Worm (Caenorhabditis elegans) whole organism, L1 larva: ENCODE measurements around the gene rig-6.
"Not testable (repeated sequence)": the region's sequence is repeated elsewhere in the genome, so short reads cannot be mapped to it uniquely, and the experiment has no call there.

Source experiments
- F16B12.6 ChIP-seq: fragments of 150-350 bp; optimal IDR thresholded peaks from 2 replicates; lab custom pipeline; 2014; ENCODE audit warnings: missing biosample characterization, missing genetic modification characterization
- aha-1 ChIP-seq: fragments of 150-350 bp; optimal IDR thresholded peaks from 2 replicates; lab custom pipeline; 2014; ENCODE audit warnings: missing biosample characterization, missing genetic modification characterization
- alr-1 ChIP-seq: fragments of 200-800 bp; sonication (Bioruptor generic); optimal IDR thresholded peaks from 2 replicates; lab custom pipeline; 2018; ENCODE audit warnings: borderline replicate concordance, mild to moderate bottlenecking, missing genetic modification characterization, missing compliant biosample characterization
- aly-2 ChIP-seq: fragments of 150-350 bp; optimal IDR thresholded peaks from 2 replicates; lab custom pipeline; 2014; ENCODE audit warnings: missing biosample characterization, missing genetic modification characterization
- blmp-1 ChIP-seq: fragments of 150-350 bp; optimal IDR thresholded peaks from 2 replicates; lab custom pipeline; 2014; ENCODE audit warnings: missing biosample characterization, missing genetic modification characterization
- ceh-88 ChIP-seq: fragments of 200-800 bp; sonication (Bioruptor generic); IDR thresholded peaks from 2 replicates; pipeline ENCODE4 v1.3.6; 2022; ENCODE audit warnings: missing genetic modification characterization, missing compliant biosample characterization
- dpl-1 ChIP-seq, 3 experiments: fragments of 150-350 bp in 2 of 3; sonication (generic microtip) in 1 of 3; optimal IDR thresholded peaks; 2 replicates each; lab custom pipeline; 2014 to 2017; ENCODE audit warnings: missing biosample characterization in 3 of 3, missing genetic modification characterization in 3 of 3, missing genetic modification reagents in 3 of 3
- efl-1 ChIP-seq, 4 experiments: fragments of 150-350 bp; optimal IDR thresholded peaks in 3 of 4; peaks in 1 of 4; 1 replicate in 1 of 4; 2 replicates in 3 of 4; lab custom pipeline; 2014; ENCODE audit warnings: missing biosample characterization in 2 of 4, missing genetic modification characterization in 2 of 4, missing genetic modification reagents in 2 of 4
- elt-2 ChIP-seq: sonication (generic microtip); optimal IDR thresholded peaks from 2 replicates; lab custom pipeline; 2016; ENCODE audit warnings: missing genetic modification characterization, mild to moderate bottlenecking, inconsistent platforms, missing compliant biosample characterization, missing genetic modification reagents
- elt-3 ChIP-seq, 6 experiments: fragments of 150-350 bp in 1 of 6; sonication (generic microtip); optimal IDR thresholded peaks; 2 replicates each; lab custom pipeline; 2017 to 2018; ENCODE audit warnings: missing biosample characterization in 6 of 6, missing genetic modification characterization in 6 of 6, inconsistent platforms in 1 of 6
- hpl-2 ChIP-seq: fragments of 150-350 bp; optimal IDR thresholded peaks from 2 replicates; lab custom pipeline; 2014; ENCODE audit warnings: missing biosample characterization, missing genetic modification reagents, missing genetic modification characterization
- lin-14 ChIP-seq: fragments of 200-800 bp; sonication (Bioruptor generic); optimal IDR thresholded peaks from 2 replicates; lab custom pipeline; 2018; ENCODE audit warnings: mild to moderate bottlenecking, missing genetic modification characterization, moderate library complexity, missing compliant biosample characterization
- lin-15B ChIP-seq: fragments of 150-350 bp; sonication (generic microtip); optimal IDR thresholded peaks from 3 replicates; lab custom pipeline; 2014; ENCODE audit warnings: missing biosample characterization, missing genetic modification characterization
- lin-35 ChIP-seq, 2 experiments: fragments of 150-350 bp; optimal IDR thresholded peaks; 2 replicates each; lab custom pipeline; 2014; ENCODE audit warnings: missing biosample characterization in 2 of 2, missing genetic modification characterization in 2 of 2, missing genetic modification reagents in 2 of 2
- lin-39 ChIP-seq: fragments of 150-350 bp; optimal IDR thresholded peaks from 2 replicates; lab custom pipeline; 2014; ENCODE audit warnings: missing biosample characterization, missing genetic modification reagents, missing genetic modification characterization
- lir-3 ChIP-seq: sonication (generic microtip); optimal IDR thresholded peaks from 2 replicates; lab custom pipeline; 2016; ENCODE audit warnings: mild to moderate bottlenecking, missing genetic modification characterization, moderate library complexity, missing compliant biosample characterization; ENCODE audit not compliant: poor library complexity
- nhr-12 ChIP-seq: sonication (generic microtip); optimal IDR thresholded peaks from 2 replicates; lab custom pipeline; 2017; ENCODE audit warnings: missing biosample characterization, missing genetic modification characterization
- nhr-19 ChIP-seq: fragments of 200-800 bp; sonication (Bioruptor generic); conservative IDR thresholded peaks from 2 replicates; pipeline ENCODE4 v1.3.6; 2022; ENCODE audit warnings: missing genetic modification characterization, missing compliant biosample characterization
- nhr-20 ChIP-seq: sonication (generic microtip); optimal IDR thresholded peaks from 2 replicates; lab custom pipeline; 2016; ENCODE audit warnings: mild to moderate bottlenecking, missing genetic modification characterization, missing compliant biosample characterization
- nhr-237 ChIP-seq: fragments of 150-350 bp; optimal IDR thresholded peaks from 2 replicates; lab custom pipeline; 2014; ENCODE audit warnings: missing biosample characterization, missing genetic modification characterization
- nhr-71 ChIP-seq: sonication (generic microtip); optimal IDR thresholded peaks from 2 replicates; lab custom pipeline; 2016; ENCODE audit warnings: mild to moderate bottlenecking, missing genetic modification characterization, moderate library complexity, missing compliant biosample characterization
- nhr-90 ChIP-seq: sonication (generic microtip); optimal IDR thresholded peaks from 2 replicates; lab custom pipeline; 2016; ENCODE audit warnings: mild to moderate bottlenecking, missing genetic modification characterization, missing compliant biosample characterization; ENCODE audit not compliant: poor library complexity
- pqm-1 ChIP-seq: sonication (generic microtip); optimal IDR thresholded peaks from 3 replicates; lab custom pipeline; 2017; ENCODE audit warnings: missing biosample characterization, missing genetic modification characterization
- snu-23 ChIP-seq: sonication (generic microtip); optimal IDR thresholded peaks from 2 replicates; lab custom pipeline; 2016; ENCODE audit warnings: missing genetic modification characterization, missing compliant biosample characterization
- sox-4 ChIP-seq: sonication (generic microtip); optimal IDR thresholded peaks from 2 replicates; lab custom pipeline; 2016; ENCODE audit warnings: missing genetic modification characterization, missing compliant biosample characterization
- tbx-2 ChIP-seq: sonication (generic microtip); optimal IDR thresholded peaks from 2 replicates; lab custom pipeline; 2016; ENCODE audit warnings: missing genetic modification characterization, missing compliant biosample characterization
- unc-130 ChIP-seq: fragments of 150-350 bp; optimal IDR thresholded peaks from 2 replicates; lab custom pipeline; 2017; ENCODE audit warnings: missing biosample characterization, missing genetic modification characterization, inconsistent platforms
- vab-15 ChIP-seq: sonication (generic microtip); optimal IDR thresholded peaks from 2 replicates; lab custom pipeline; 2017; ENCODE audit warnings: missing genotype, mild to moderate bottlenecking, missing genetic modification characterization, missing compliant biosample characterization
- zag-1 ChIP-seq: fragments of 150-350 bp; optimal IDR thresholded peaks from 2 replicates; lab custom pipeline; 2014; ENCODE audit warnings: missing biosample characterization, missing genetic modification characterization
- ztf-11 ChIP-seq, 2 experiments: sonication (generic microtip); optimal IDR thresholded peaks; 2 replicates each; lab custom pipeline; 2016 to 2017; ENCODE audit warnings: missing genetic modification characterization in 2 of 2, missing biosample characterization in 1 of 2, missing compliant biosample characterization in 1 of 2

rig-6 gene

DNA sequence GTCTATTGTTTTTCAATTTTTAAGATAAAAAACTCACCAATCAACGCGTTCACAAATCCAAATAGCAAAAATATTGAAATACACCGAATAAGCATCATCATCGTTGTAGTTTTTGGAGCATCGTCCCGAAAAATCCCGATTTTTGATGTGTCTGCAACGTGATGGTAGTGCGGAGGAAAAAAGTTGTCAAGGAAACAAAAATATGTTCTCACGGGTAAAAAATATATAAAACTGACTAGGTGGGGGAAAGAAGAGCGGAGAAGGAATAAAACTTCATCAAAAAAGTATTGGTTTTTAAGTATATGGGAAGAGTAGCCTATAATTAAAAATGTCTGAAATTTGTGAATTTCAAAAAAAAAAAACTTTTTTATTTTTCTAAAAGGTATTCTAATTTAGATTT is at the start of gene rig-6:
TSS of gene rig-6 (minus strand) at position 101 of the 400 bp plus-strand sequence.
- TF ChIP-seq ztf-11 (tag; optimal IDR thresholded peaks at IDR 0.05; lab: Kevin White, UChicago) (no peak), nhr-90 (tag; lab: Kevin White, UChicago) (no peak), tbx-2 (tag; lab: Kevin White, UChicago) (no peak), lin-14 (no peak), blmp-1 (tag; lab: Kevin White, UChicago) (no peak), lin-15B (tag; lab: Kevin White, UChicago) (no peak), nhr-19 (GFP tag; lab: Robert Waterston, UW) (no peak), zag-1 (tag; lab: Kevin White, UChicago) (no peak), sox-4 (tag; lab: Kevin White, UChicago) (no peak), F16B12.6 (no peak), hpl-2 (GFP tag; lab: Kevin White, UChicago) (no peak), ceh-88 (GFP tag; lab: Robert Waterston, UW) (no peak)

DNA sequence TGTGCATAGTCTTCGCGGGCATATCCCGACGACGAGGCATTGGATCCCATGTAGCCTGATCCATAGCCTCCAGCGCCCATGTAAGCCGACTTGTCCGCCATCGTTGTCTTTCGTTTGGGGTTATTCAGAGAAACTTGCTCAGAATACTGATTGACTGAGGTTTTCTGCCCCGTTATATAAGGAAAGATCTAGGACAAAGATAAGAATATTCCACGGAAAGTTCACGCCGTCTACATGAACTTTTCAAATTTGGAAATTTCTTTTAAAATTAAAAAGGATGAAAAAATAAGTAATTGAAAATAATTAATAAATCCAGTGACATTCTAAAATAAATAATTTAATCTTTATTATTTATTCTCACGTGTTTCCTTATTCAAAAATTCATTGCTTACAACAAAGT is 48.4 kb upstream of the rig-6 start, which contains the start of the genes nspd-5 and F11G11.4:
TSS of gene nspd-5 (minus strand) at position 101 of the 400 bp plus-strand sequence.
TSS of gene F11G11.4 (plus strand) at position 335 of the 400 bp plus-strand sequence.
- not testable (repeated sequence) for TF ChIP-seq alr-1; nhr-90 (tag; lab: Kevin White, UChicago); nhr-12 (tag; lab: Kevin White, UChicago)

DNA sequence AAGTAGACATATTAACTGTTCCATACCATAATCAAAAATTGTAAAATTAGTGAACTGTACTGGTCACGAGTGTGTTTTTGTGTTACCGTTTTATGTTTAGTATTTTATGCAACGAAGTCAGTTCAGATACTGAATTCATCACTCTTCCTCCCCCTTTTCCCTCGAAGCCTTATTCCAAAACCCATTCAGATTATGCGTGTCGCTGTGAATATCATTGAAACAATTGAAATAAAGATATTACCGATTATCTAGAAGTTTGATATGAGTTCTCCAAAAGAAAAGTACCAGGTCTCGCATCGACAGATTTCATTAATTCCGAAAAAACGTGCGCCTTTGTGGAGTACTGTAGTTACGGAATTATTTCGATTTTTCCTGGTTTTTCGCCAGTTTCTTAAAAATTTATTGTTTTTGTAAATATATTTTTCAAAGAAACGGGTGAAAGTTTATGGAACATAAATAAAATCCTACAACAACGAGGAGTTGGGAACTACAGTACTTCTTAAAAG is 47.1 kb upstream of the rig-6 start:
- no peak for TF ChIP-seq lin-39 (tag; lab: Kevin White, UChicago)
- peak; percentile 0 for TF ChIP-seq blmp-1 (tag; lab: Kevin White, UChicago)
- TF ChIP-seq elt-3 (tag; optimal IDR thresholded peaks at IDR 0.05; lab: Kevin White, UChicago) = no peak
- TF ChIP-seq efl-1 (optimal IDR thresholded peaks at IDR 0.05; lab: Kevin White, UChicago) = no peak
- peak in 1 of 2 experiments; percentile 85 for TF ChIP-seq efl-1 (GFP tag; optimal IDR thresholded peaks at IDR 0.05 in 1 of 2; lab: Kevin White, UChicago)
- TF ChIP-seq dpl-1 (GFP tag; optimal IDR thresholded peaks at IDR 0.05; lab: Kevin White, UChicago) = no peak
- TF ChIP-seq, all 84 proteins: peak for 2

DNA sequence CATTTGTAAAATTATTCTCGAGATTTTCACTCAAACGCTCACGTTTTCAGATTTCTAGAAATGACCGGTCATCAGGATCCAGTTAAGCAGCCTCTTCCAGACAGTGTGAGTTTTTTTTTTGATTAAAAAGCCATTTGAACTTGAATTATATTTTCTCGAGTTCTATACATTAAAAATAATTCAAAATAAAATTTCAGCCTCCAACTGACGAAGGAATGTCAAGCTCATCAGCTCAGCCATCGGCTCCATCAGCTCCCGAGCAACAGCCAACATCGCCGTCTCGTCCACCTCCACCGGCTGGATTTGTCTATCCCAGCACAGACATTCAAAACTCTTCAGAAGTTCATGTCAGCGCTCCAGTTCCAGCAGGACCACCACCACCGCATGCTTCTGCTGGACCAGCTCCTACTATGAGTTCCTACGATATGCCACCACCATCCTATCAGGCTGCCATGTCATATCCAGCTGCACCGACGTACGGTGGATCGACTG is 46.0 kb upstream of the rig-6 start, which contains the start of gene F11G11.5:
TSS of gene F11G11.5 (plus strand) at position 51 of the 492 bp plus-strand sequence.
- TF ChIP-seq lir-3 (no peak), efl-1 (optimal IDR thresholded peaks at IDR 0.05; lab: Kevin White, UChicago) (no peak), efl-1 (GFP tag; optimal IDR thresholded peaks at IDR 0.05 in 1 of 2; lab: Kevin White, UChicago) (peak in 1 of 2 experiments; percentile 29), vab-15 (tag; lab: Kevin White, UChicago) (no peak), aha-1 (tag; lab: Kevin White, UChicago) (no peak), nhr-237 (tag; lab: Kevin White, UChicago) (no peak)
- TF ChIP-seq, all 84 proteins: peak for 1

DNA sequence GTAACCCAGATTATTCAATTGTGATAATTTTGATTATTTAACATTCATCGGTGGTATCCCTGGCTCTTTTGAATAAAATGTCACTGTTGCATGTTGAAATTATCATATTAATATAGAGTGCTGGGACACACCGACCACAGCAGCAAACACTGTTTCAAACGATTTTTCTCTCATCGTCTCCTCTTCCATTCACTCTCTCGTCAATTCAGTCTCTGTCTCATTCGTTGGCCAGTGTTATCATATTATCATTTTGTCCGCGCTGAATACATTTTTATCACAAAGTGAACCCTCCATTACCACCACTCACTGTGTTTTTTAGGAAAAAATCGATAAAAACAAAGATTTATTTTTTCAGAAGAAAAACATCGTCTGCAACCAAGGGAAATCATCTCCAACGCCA is 45.2 kb upstream of the rig-6 start:
- TF ChIP-seq elt-3 (tag; optimal IDR thresholded peaks at IDR 0.05; lab: Kevin White, UChicago) (peak in 1 of 6 experiments; percentile 45), blmp-1 (tag; lab: Kevin White, UChicago) (peak; percentile 32), aly-2 (tag; lab: Kevin White, UChicago) (no peak), unc-130 (peak; percentile 5), lin-14 (peak; percentile 8), snu-23 (GFP tag; lab: Kevin White, UChicago) (peak; percentile 4), pqm-1 (tag; lab: Kevin White, UChicago) (no peak), nhr-71 (tag; lab: Kevin White, UChicago) (no peak), elt-2 (tag; lab: Kevin White, UChicago) (peak; percentile 85), nhr-90 (tag; lab: Kevin White, UChicago) (peak; percentile 6), nhr-20 (tag; lab: Kevin White, UChicago) (peak; percentile 32), efl-1 (optimal IDR thresholded peaks at IDR 0.05; lab: Kevin White, UChicago) (no peak), efl-1 (GFP tag; optimal IDR thresholded peaks at IDR 0.05 in 1 of 2; lab: Kevin White, UChicago) (peak in 1 of 2 experiments; percentile 69), lin-35 (GFP tag; optimal IDR thresholded peaks at IDR 0.05; lab: Kevin White, UChicago) (peak in 1 of 2 experiments; percentile 25)
